Worm (Caenorhabditis elegans) whole organism, L3 larva: ENCODE data around the gene mec-2.

Source experiments
- ceh-16 ChIP-seq: sonication (generic microtip); optimal IDR thresholded peaks from 2 replicates; lab custom pipeline; 2017; ENCODE audit warnings: missing biosample characterization, missing genetic modification characterization
- ceh-9 ChIP-seq: sonication (generic microtip); optimal IDR thresholded peaks from 2 replicates; lab custom pipeline; 2018; ENCODE audit warnings: missing biosample characterization, missing genetic modification characterization
- mdl-1 ChIP-seq: fragments of 150-350 bp; optimal IDR thresholded peaks from 2 replicates; lab custom pipeline; 2014; ENCODE audit warnings: missing biosample characterization, missing genetic modification characterization
- nfya-1 ChIP-seq: sonication (generic microtip); optimal IDR thresholded peaks from 2 replicates; lab custom pipeline; 2017; ENCODE audit warnings: missing genetic modification characterization, mild to moderate bottlenecking, missing compliant biosample characterization, antibody characterized with exemption, moderate library complexity; ENCODE audit not compliant: insufficient read depth
- nhr-12 ChIP-seq: fragments of 150-350 bp; optimal IDR thresholded peaks from 2 replicates; lab custom pipeline; 2014; ENCODE audit warnings: missing biosample characterization, missing genetic modification characterization
- nhr-237 ChIP-seq: fragments of 150-350 bp; optimal IDR thresholded peaks from 2 replicates; lab custom pipeline; 2014; ENCODE audit warnings: missing biosample characterization, missing genetic modification characterization
- pqm-1 ChIP-seq: fragments of 150-350 bp; optimal IDR thresholded peaks from 2 replicates; lab custom pipeline; 2017; ENCODE audit warnings: missing biosample characterization, missing genetic modification characterization, inconsistent platforms
- skn-1 ChIP-seq: fragments of 150-350 bp; optimal IDR thresholded peaks from 2 replicates; lab custom pipeline; 2014; ENCODE audit warnings: missing biosample characterization, missing genetic modification characterization
- snpc-4 ChIP-seq: fragments of 150-350 bp; optimal IDR thresholded peaks from 2 replicates; lab custom pipeline; 2014; ENCODE audit warnings: missing biosample characterization, missing genetic modification characterization
- unc-62 ChIP-seq: fragments of 150-350 bp; sonication (generic microtip); optimal IDR thresholded peaks from 4 replicates; lab custom pipeline; 2014; ENCODE audit warnings: missing biosample characterization, missing genetic modification reagents, missing genetic modification characterization
- ztf-11 ChIP-seq: fragments of 150-350 bp; optimal IDR thresholded peaks from 2 replicates; lab custom pipeline; 2014; ENCODE audit warnings: missing biosample characterization, missing genetic modification characterization
- ztf-4 ChIP-seq: fragments of 150-350 bp; optimal IDR thresholded peaks from 2 replicates; lab custom pipeline; 2014; ENCODE audit warnings: missing biosample characterization, missing genetic modification characterization

ce11 chrX:5611155-5611554, 43.6 kb downstream of the mec-2 start, which contains the start of gene octr-1:
- TF ChIP-seq nhr-12 (tag; lab: Kevin White, UChicago), result no peak
- no peak for TF ChIP-seq ceh-9 (tag; lab: Kevin White, UChicago)
- TF ChIP-seq mdl-1 (tag; lab: Kevin White, UChicago), result no peak
- no peak for TF ChIP-seq ztf-4 (tag; lab: Kevin White, UChicago)
- no peak for TF ChIP-seq unc-62 (GFP tag; lab: Kevin White, UChicago)
- no peak for TF ChIP-seq nhr-237 (tag; lab: Kevin White, UChicago)
- TF ChIP-seq snpc-4, result no peak
- no peak for TF ChIP-seq ceh-16 (tag; lab: Kevin White, UChicago)
- TF ChIP-seq ztf-11, result no peak
- TF ChIP-seq pqm-1 (tag; lab: Kevin White, UChicago), result no peak
- TF ChIP-seq skn-1 (tag; lab: Kevin White, UChicago), result no peak
- no peak for TF ChIP-seq nfya-1 (tag; lab: Kevin White, UChicago)
